Worm (Caenorhabditis elegans) whole organism, L4 larva: ENCODE measurements around the gene srbc-84.

ENCODE experiments used
- R02D3.7 ChIP-seq: fragments of 150-350 bp; sonication (generic microtip); optimal IDR thresholded peaks from 3 replicates; lab custom pipeline; 2014; ENCODE audit warnings: missing biosample characterization, missing genetic modification characterization
- T26A8.4 ChIP-seq: fragments of 200-800 bp; sonication (Bioruptor generic); IDR thresholded peaks from 2 replicates; pipeline ENCODE4 v1.3.6; 2022; ENCODE audit warnings: missing genetic modification characterization, missing compliant biosample characterization
- Y105C5A.15 ChIP-seq: fragments of 200-800 bp; sonication (Bioruptor generic); IDR thresholded peaks from 2 replicates; pipeline ENCODE4 v1.3.6; 2022; ENCODE audit warnings: missing genetic modification characterization, missing compliant biosample characterization
- Y48G9A.11 ChIP-seq: fragments of 200-800 bp; sonication (Bioruptor generic); IDR thresholded peaks from 2 replicates; pipeline ENCODE4 v1.3.6; 2022; ENCODE audit warnings: missing genetic modification reagents, missing genetic modification characterization, missing compliant biosample characterization
- ZK546.5 ChIP-seq, 2 experiments: sonication (generic microtip); optimal IDR thresholded peaks; 2 replicates each; lab custom pipeline; 2017; ENCODE audit warnings: missing biosample characterization in 2 of 2, missing genetic modification characterization in 2 of 2
- aly-2 ChIP-seq: sonication (generic microtip); optimal IDR thresholded peaks from 2 replicates; lab custom pipeline; 2018; ENCODE audit warnings: missing biosample characterization, missing genetic modification characterization
- arid-1 ChIP-seq: fragments of 200-800 bp; sonication (Bioruptor generic); conservative IDR thresholded peaks from 2 replicates; pipeline ENCODE4 v1.3.6; 2022; ENCODE audit warnings: missing genetic modification reagents, missing genetic modification characterization, missing compliant biosample characterization
- ceh-82 ChIP-seq: sonication (generic microtip); optimal IDR thresholded peaks from 2 replicates; lab custom pipeline; 2017; ENCODE audit warnings: missing biosample characterization, missing genetic modification characterization
- dmd-6 ChIP-seq: fragments of 200-800 bp; sonication (Bioruptor generic); IDR thresholded peaks from 2 replicates; pipeline ENCODE4 v1.3.6; 2022; ENCODE audit warnings: missing genetic modification reagents, missing genetic modification characterization, missing compliant biosample characterization
- dmd-8 ChIP-seq: fragments of 200-800 bp; sonication (Bioruptor generic); IDR thresholded peaks from 2 replicates; pipeline ENCODE4 v1.3.6; 2022; ENCODE audit warnings: missing genetic modification characterization, missing compliant biosample characterization
- dmd-9 ChIP-seq: fragments of 200-800 bp; sonication (Bioruptor generic); IDR thresholded peaks from 2 replicates; pipeline ENCODE4 v1.3.6; 2022; ENCODE audit warnings: missing genetic modification reagents, missing genetic modification characterization, missing compliant biosample characterization
- dpl-1 ChIP-seq: fragments of 150-350 bp; optimal IDR thresholded peaks from 2 replicates; lab custom pipeline; 2014; ENCODE audit warnings: missing biosample characterization, missing genetic modification reagents, missing genetic modification characterization
- duxl-1 ChIP-seq: sonication (generic microtip); optimal IDR thresholded peaks from 2 replicates; lab custom pipeline; 2016; ENCODE audit warnings: mild to moderate bottlenecking, missing genetic modification characterization, moderate library complexity, missing compliant biosample characterization; ENCODE audit not compliant: poor library complexity
- egl-27 ChIP-seq: sonication (generic microtip); optimal IDR thresholded peaks from 3 replicates; lab custom pipeline; 2017; ENCODE audit warnings: missing biosample characterization, missing genetic modification reagents, missing genetic modification characterization
- egl-43 ChIP-seq: fragments of 200-800 bp; sonication (Bioruptor generic); IDR thresholded peaks from 2 replicates; pipeline ENCODE4 v1.3.6; 2022; ENCODE audit warnings: missing genetic modification reagents, missing genetic modification characterization, missing compliant biosample characterization
- fkh-10 ChIP-seq: fragments of 150-350 bp; optimal IDR thresholded peaks from 2 replicates; lab custom pipeline; 2014; ENCODE audit warnings: missing biosample characterization, missing genetic modification reagents, missing genetic modification characterization
- gei-8 ChIP-seq: fragments of 200-800 bp; sonication (Bioruptor generic); optimal IDR thresholded peaks from 2 replicates; lab custom pipeline; 2018; ENCODE audit warnings: mild to moderate bottlenecking, missing genetic modification characterization, missing compliant biosample characterization
- lin-1 ChIP-seq: fragments of 200-800 bp; sonication (Bioruptor generic); IDR thresholded peaks from 2 replicates; pipeline ENCODE4 v1.3.6; 2022; ENCODE audit warnings: missing genetic modification reagents, missing genetic modification characterization, missing compliant biosample characterization
- lin-15B ChIP-seq: fragments of 150-350 bp; sonication (generic microtip); optimal IDR thresholded peaks from 3 replicates; lab custom pipeline; 2014; ENCODE audit warnings: missing biosample characterization, missing genetic modification characterization
- lin-38 ChIP-seq: fragments of 200-800 bp; sonication (Bioruptor generic); IDR thresholded peaks from 2 replicates; pipeline ENCODE4 v1.3.6; 2022; ENCODE audit warnings: missing genetic modification reagents, missing genetic modification characterization, missing compliant biosample characterization
- lin-39 ChIP-seq: fragments of 150-350 bp; optimal IDR thresholded peaks from 2 replicates; lab custom pipeline; 2014; ENCODE audit warnings: missing biosample characterization, missing genetic modification reagents, missing genetic modification characterization
- mdl-1 ChIP-seq, 2 experiments: fragments of 150-350 bp in 1 of 2; sonication (generic microtip) in 1 of 2; optimal IDR thresholded peaks; 2 replicates each; lab custom pipeline; 2014 to 2017; ENCODE audit warnings: missing biosample characterization in 2 of 2, missing genetic modification characterization in 2 of 2
- mxl-2 ChIP-seq: fragments of 200-800 bp; sonication (Bioruptor generic); conservative IDR thresholded peaks from 2 replicates; pipeline ENCODE4 v1.3.6; 2022; ENCODE audit warnings: missing genetic modification reagents, missing genetic modification characterization, missing compliant biosample characterization
- nhr-10 ChIP-seq: fragments of 150-350 bp; optimal IDR thresholded peaks from 2 replicates; lab custom pipeline; 2014; ENCODE audit warnings: missing biosample characterization, missing genetic modification characterization
- nhr-11 ChIP-seq: fragments of 150-350 bp; optimal IDR thresholded peaks from 2 replicates; lab custom pipeline; 2014; ENCODE audit warnings: missing biosample characterization, missing genetic modification characterization
- nhr-237 ChIP-seq: sonication (generic microtip); optimal IDR thresholded peaks from 2 replicates; lab custom pipeline; 2017; ENCODE audit warnings: missing biosample characterization, missing genetic modification characterization
- nhr-25 ChIP-seq: sonication (generic microtip); optimal IDR thresholded peaks from 2 replicates; lab custom pipeline; 2017; ENCODE audit warnings: missing genetic modification characterization, mild to moderate bottlenecking, missing compliant biosample characterization, antibody characterized with exemption, moderate library complexity, borderline replicate concordance; ENCODE audit not compliant: insufficient read depth
- nhr-42 ChIP-seq: fragments of 200-800 bp; sonication (Bioruptor generic); IDR thresholded peaks from 2 replicates; pipeline ENCODE4 v1.3.6; 2022; ENCODE audit warnings: missing genetic modification characterization, missing compliant biosample characterization
- nhr-6 ChIP-seq: fragments of 150-350 bp; optimal IDR thresholded peaks from 2 replicates; lab custom pipeline; 2014; ENCODE audit warnings: missing biosample characterization, missing genetic modification characterization
- php-3 ChIP-seq: fragments of 200-800 bp; sonication (Bioruptor generic); IDR thresholded peaks from 2 replicates; pipeline ENCODE4 v1.3.6; 2022; ENCODE audit warnings: missing genetic modification reagents, missing genetic modification characterization, missing compliant biosample characterization
- pqm-1 ChIP-seq: sonication (generic microtip); optimal IDR thresholded peaks from 2 replicates; lab custom pipeline; 2017; ENCODE audit warnings: missing biosample characterization, missing genetic modification characterization
- saeg-2 ChIP-seq: fragments of 200-800 bp; sonication (Bioruptor generic); IDR thresholded peaks from 2 replicates; pipeline ENCODE4 v1.3.6; 2022; ENCODE audit warnings: missing genetic modification reagents, missing genetic modification characterization, missing compliant biosample characterization
- sdz-12 ChIP-seq: fragments of 200-800 bp; sonication (Bioruptor generic); optimal IDR thresholded peaks from 2 replicates; lab custom pipeline; 2018; ENCODE audit warnings: mild to moderate bottlenecking, missing genetic modification characterization, missing compliant biosample characterization
- set-16 ChIP-seq: fragments of 200-800 bp; sonication (Bioruptor generic); IDR thresholded peaks from 2 replicates; pipeline ENCODE4 v1.3.6; 2022; ENCODE audit warnings: missing genetic modification reagents, missing genetic modification characterization, missing compliant biosample characterization
- skn-1 ChIP-seq: fragments of 150-350 bp; optimal IDR thresholded peaks from 2 replicates; lab custom pipeline; 2014; ENCODE audit warnings: missing biosample characterization, missing genetic modification characterization
- tag-97 ChIP-seq: fragments of 200-800 bp; sonication (Bioruptor generic); IDR thresholded peaks from 2 replicates; pipeline ENCODE4 v1.3.6; 2022; ENCODE audit warnings: missing genetic modification characterization, missing compliant biosample characterization
- tra-1 ChIP-seq: fragments of 200-800 bp; sonication (Bioruptor generic); IDR thresholded peaks from 2 replicates; pipeline ENCODE4 v1.3.6; 2022; ENCODE audit warnings: missing genetic modification reagents, missing genetic modification characterization, missing compliant biosample characterization
- unc-62 ChIP-seq, 3 experiments: fragments of 150-350 bp in 1 of 3; sonication (generic microtip); optimal IDR thresholded peaks in 2 of 3; peaks in 1 of 3; 1 replicate in 1 of 3; 2 replicates in 2 of 3; lab custom pipeline; 2014 to 2017; ENCODE audit warnings: missing biosample characterization in 3 of 3, missing genetic modification characterization in 3 of 3, missing genetic modification reagents in 3 of 3, missing genotype in 1 of 3
- vab-7 ChIP-seq: fragments of 200-800 bp; sonication (Bioruptor generic); IDR thresholded peaks from 2 replicates; pipeline ENCODE4 v1.3.6; 2022; ENCODE audit warnings: missing genetic modification reagents, missing genetic modification characterization, missing compliant biosample characterization
- zfp-3 ChIP-seq: fragments of 200-800 bp; sonication (Bioruptor generic); conservative IDR thresholded peaks from 2 replicates; pipeline ENCODE4 v1.3.6; 2022; ENCODE audit warnings: missing genetic modification reagents, missing genetic modification characterization, missing compliant biosample characterization
- zip-2 ChIP-seq: fragments of 150-350 bp; optimal IDR thresholded peaks from 2 replicates; lab custom pipeline; 2014; ENCODE audit warnings: missing biosample characterization, missing genetic modification characterization
- ztf-11 ChIP-seq: fragments of 150-350 bp; optimal IDR thresholded peaks from 2 replicates; lab custom pipeline; 2014; ENCODE audit warnings: missing biosample characterization, missing genetic modification characterization

The srbc-84 gene

DNA sequence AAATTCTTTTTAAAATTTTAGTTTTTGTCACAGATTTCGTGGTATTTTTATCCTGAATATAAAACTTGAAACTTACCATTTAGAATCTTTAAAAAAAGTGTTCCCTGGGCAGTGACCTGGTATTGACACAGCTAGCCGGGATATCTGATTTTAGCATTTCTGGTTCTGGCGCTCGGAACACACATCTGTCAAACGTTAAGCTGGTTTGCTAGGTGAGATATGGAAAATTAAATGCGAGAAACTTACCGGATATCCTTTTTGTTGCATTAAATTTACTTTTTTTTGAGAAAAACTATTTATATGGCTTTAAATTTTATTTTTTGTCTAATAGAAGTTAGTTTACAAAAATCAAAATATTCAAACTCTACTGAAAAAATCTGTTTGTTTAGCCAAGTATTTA lies 13.0 kb upstream of the srbc-84 start, which contains the start of gene F28G4.4:
TSS of gene F28G4.4 (minus strand) at position 101 of the 400 bp plus-strand sequence.
- no peak for TF ChIP-seq lin-15B
- no peak for TF ChIP-seq gei-8
- no peak for TF ChIP-seq egl-43
- TF ChIP-seq pqm-1: no peak
- TF ChIP-seq duxl-1 (tag; lab: Kevin White, UChicago): no peak
- no peak for TF ChIP-seq ceh-82 (tag; lab: Kevin White, UChicago)
- peak in 1 of 2 experiments; percentile 66 for TF ChIP-seq unc-62 (GFP tag; optimal IDR thresholded peaks at IDR 0.05 in 1 of 2; lab: Kevin White, UChicago)
- no peak for TF ChIP-seq unc-62 (tag; optimal IDR thresholded peaks at IDR 0.05; lab: Kevin White, UChicago)
- no peak for TF ChIP-seq php-3 (GFP tag; lab: Robert Waterston, UW)
- no peak for TF ChIP-seq T26A8.4 (GFP tag; lab: Robert Waterston, UW)

DNA sequence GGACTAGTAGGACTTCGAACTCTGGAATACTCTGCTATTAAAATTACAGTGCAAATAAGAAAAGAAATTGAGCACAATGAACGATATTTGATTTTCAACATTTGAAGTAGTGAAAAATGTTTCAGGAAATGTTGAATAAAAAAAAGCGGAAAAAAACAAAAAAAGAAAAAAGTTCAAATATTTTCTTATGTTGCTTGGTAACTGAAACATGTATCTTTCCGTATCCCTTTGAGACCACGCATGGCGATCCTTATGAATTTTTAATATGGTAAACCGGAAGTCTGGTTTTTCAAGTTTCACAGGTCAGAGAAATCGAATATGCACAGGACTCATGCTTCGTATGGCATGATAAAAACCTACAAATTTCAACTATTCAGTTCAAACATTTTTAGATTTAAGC lies 11.2 kb upstream of the srbc-84 start, which contains the start of gene F28G4.3:
TSS of gene F28G4.3 (minus strand) at position 101 of the 400 bp plus-strand sequence.
- TF ChIP-seq saeg-2: no peak
- TF ChIP-seq nhr-10: no peak
- TF ChIP-seq tra-1: no peak
- TF ChIP-seq ceh-82 (tag; lab: Kevin White, UChicago): no peak
- TF ChIP-seq set-16 (GFP tag; lab: Robert Waterston, UW): no peak
- TF ChIP-seq nhr-25 (tag; lab: Kevin White, UChicago): no peak
- TF ChIP-seq zfp-3 (GFP tag; lab: Robert Waterston, UW): no peak
- TF ChIP-seq mxl-2 (GFP tag; lab: Robert Waterston, UW): no peak
- no peak for TF ChIP-seq Y105C5A.15 (GFP tag; lab: Robert Waterston, UW)

DNA sequence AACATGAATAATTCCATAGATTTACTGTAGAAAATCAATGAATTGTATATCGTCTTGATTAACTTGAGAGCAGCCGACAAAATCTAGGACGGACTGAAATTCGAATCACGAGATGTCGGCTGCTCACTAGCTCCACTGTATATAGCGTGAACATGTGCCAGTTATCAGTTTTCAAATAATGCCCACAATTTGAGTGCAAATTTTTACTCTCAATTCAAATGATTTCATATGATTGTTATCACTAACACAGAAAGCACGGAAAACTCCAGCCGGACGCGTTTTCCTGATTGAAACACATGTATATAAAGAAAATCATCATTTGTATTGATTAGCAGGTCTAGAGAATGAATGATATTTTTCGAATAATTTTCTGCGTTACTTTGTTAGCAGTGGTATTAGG lies 6.4 kb upstream of the srbc-84 start, which contains the start of gene oac-5:
TSS of gene oac-5 (plus strand) at position 301 of the 400 bp plus-strand sequence.
- TF ChIP-seq dmd-6 (GFP tag; lab: Robert Waterston, UW) (peak; percentile 75), mxl-2 (GFP tag; lab: Robert Waterston, UW) (no peak)

DNA sequence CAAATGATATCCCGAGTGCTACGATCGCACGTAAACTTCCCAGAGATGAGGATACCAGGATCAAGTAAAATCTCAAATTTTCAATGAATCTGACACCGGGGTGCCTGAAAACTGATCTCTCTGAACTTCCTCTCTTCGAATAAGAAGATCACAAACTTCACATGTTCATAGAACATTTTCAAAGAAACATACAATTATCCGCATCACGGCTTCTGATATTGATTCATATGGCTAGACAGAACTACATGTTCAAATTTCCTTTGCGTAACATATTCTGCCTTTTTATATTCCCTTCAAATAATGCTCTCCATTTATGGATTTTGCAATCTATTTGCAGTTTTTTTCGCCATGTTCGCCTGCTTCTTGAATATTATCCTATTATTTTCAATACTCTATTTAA lies 1.7 kb upstream of the srbc-84 start, which contains the start of gene srbc-83:
TSS of gene srbc-83 (plus strand) at position 301 of the 400 bp plus-strand sequence.
- TF ChIP-seq mdl-1 (tag; optimal IDR thresholded peaks at IDR 0.05; lab: Kevin White, UChicago): no peak
- TF ChIP-seq php-3 (GFP tag; lab: Robert Waterston, UW): no peak
- no peak for TF ChIP-seq zip-2 (tag; lab: Kevin White, UChicago)
- no peak for TF ChIP-seq ZK546.5 (tag; optimal IDR thresholded peaks at IDR 0.05; lab: Kevin White, UChicago)
- no peak for TF ChIP-seq R02D3.7 (tag; lab: Kevin White, UChicago)
- no peak for TF ChIP-seq dpl-1
- TF ChIP-seq sdz-12 (GFP tag; lab: Kevin White, UChicago): no peak
- no peak for TF ChIP-seq Y48G9A.11 (GFP tag; lab: Robert Waterston, UW)
- no peak for TF ChIP-seq arid-1 (GFP tag; lab: Robert Waterston, UW)
- TF ChIP-seq ztf-11 (tag; lab: Kevin White, UChicago): no peak
- no peak for TF ChIP-seq zfp-3 (GFP tag; lab: Robert Waterston, UW)
- TF ChIP-seq nhr-42 (GFP tag; lab: Robert Waterston, UW): no peak
- TF ChIP-seq skn-1 (tag; lab: Kevin White, UChicago): no peak
- no peak for TF ChIP-seq saeg-2
- TF ChIP-seq dmd-8 (GFP tag; lab: Robert Waterston, UW): no peak
- TF ChIP-seq vab-7 (GFP tag; lab: Robert Waterston, UW): no peak
- no peak for TF ChIP-seq Y105C5A.15 (GFP tag; lab: Robert Waterston, UW)
- TF ChIP-seq aly-2: no peak
- TF ChIP-seq lin-15B: no peak
- no peak for TF ChIP-seq nhr-237

DNA sequence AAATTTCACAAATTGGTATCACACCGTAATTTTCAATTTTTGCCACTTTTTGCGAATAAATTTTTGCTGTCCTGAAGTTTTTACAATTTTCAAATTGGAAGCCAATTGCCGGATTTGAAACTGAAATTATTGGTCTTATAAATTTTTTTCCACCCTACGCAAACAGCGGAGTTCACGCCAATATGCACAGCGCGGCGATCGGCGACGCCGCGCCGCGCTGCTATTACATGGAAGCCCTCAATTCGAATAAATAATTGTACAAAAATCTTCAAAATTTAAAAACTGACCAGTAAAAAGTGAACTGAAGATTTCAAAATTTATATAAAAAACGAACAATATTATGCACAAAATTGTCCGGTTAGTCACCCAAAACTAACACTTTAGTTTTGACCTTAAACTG lies 1.1 kb downstream of the srbc-84 start:
- TF ChIP-seq ceh-82 (tag; lab: Kevin White, UChicago) (no peak), nhr-6 (tag; lab: Kevin White, UChicago) (no peak), unc-62 (GFP tag; optimal IDR thresholded peaks at IDR 0.05 in 1 of 2; lab: Kevin White, UChicago) (no peak), unc-62 (tag; optimal IDR thresholded peaks at IDR 0.05; lab: Kevin White, UChicago) (no peak), egl-27 (tag; lab: Kevin White, UChicago) (no peak), ZK546.5 (tag; optimal IDR thresholded peaks at IDR 0.05; lab: Kevin White, UChicago) (no peak), zfp-3 (GFP tag; lab: Robert Waterston, UW) (no peak), dmd-9 (GFP tag; lab: Robert Waterston, UW) (no peak), lin-38 (no peak), tag-97 (GFP tag; lab: Robert Waterston, UW) (no peak), lin-39 (tag; lab: Kevin White, UChicago) (no peak), lin-15B (no peak), sdz-12 (GFP tag; lab: Kevin White, UChicago) (no peak), fkh-10 (GFP tag; lab: Kevin White, UChicago) (no peak), lin-1 (no peak), nhr-11 (tag; lab: Kevin White, UChicago) (no peak)
